Fruit fly (Drosophila melanogaster) whole organism, embryonic: ENCODE data around the gene CG34269.

ENCODE experiments used
- Ada2b ChIP-seq: fragments of 200-800 bp; sonication (Bioruptor generic); IDR thresholded peaks from 2 replicates; pipeline ENCODE4 v1.3.6; 2022; ENCODE audit warnings: missing biosample characterization, missing genetic modification characterization
- CG11093 ChIP-seq: fragments of 200-800 bp; sonication (Bioruptor generic); IDR thresholded peaks from 3 replicates; pipeline ENCODE4 v1.3.6; 2022; ENCODE audit warnings: missing biosample characterization, missing genetic modification characterization
- CG11696 ChIP-seq: fragments of 200-800 bp; sonication (Bioruptor generic); IDR thresholded peaks from 2 replicates; pipeline ENCODE4 v1.3.6; 2022; ENCODE audit warnings: missing biosample characterization, missing genetic modification characterization
- CG12942 ChIP-seq: fragments of 200-800 bp; sonication (Bioruptor generic); optimal IDR thresholded peaks from 3 replicates; lab custom pipeline; 2016; ENCODE audit warnings: missing biosample characterization, missing genetic modification characterization
- CG15269 ChIP-seq: fragments of 200-800 bp; sonication (Bioruptor generic); optimal IDR thresholded peaks from 2 replicates; lab custom pipeline; 2018; ENCODE audit warnings: missing biosample characterization, mild to moderate bottlenecking, missing genetic modification characterization, moderate library complexity
- CG15601 ChIP-seq: fragments of 200-800 bp; sonication (Bioruptor generic); optimal IDR thresholded peaks from 3 replicates; lab custom pipeline; 2019; ENCODE audit warnings: missing biosample characterization, mild to moderate bottlenecking, missing genetic modification characterization, moderate library complexity
- CG17612 ChIP-seq: fragments of 200-800 bp; sonication (Bioruptor generic); IDR thresholded peaks from 2 replicates; pipeline ENCODE4 v1.3.6; 2022; ENCODE audit warnings: missing biosample characterization, missing genetic modification characterization
- CG1832 ChIP-seq: fragments of 200-800 bp; sonication (Bioruptor generic); optimal IDR thresholded peaks from 2 replicates; lab custom pipeline; 2017; ENCODE audit warnings: missing biosample characterization, mild to moderate bottlenecking, missing genetic modification characterization, inconsistent platforms
- CG2678 ChIP-seq: fragments of 200-800 bp; sonication (Bioruptor generic); optimal IDR thresholded peaks from 3 replicates; lab custom pipeline; 2019; ENCODE audit warnings: missing biosample characterization, mild to moderate bottlenecking, missing genetic modification characterization, moderate library complexity
- CG42726 ChIP-seq: fragments of 200-800 bp; sonication (Bioruptor generic); IDR thresholded peaks from 2 replicates; pipeline ENCODE4 v1.3.6; 2022; ENCODE audit warnings: missing biosample characterization, missing genetic modification characterization; ENCODE audit not compliant: partially characterized antibody
- CG4854 ChIP-seq: fragments of 200-800 bp; sonication (Bioruptor generic); optimal IDR thresholded peaks from 2 replicates; lab custom pipeline; 2016; ENCODE audit warnings: missing biosample characterization, missing genetic modification characterization, inconsistent platforms
- CG5245 ChIP-seq: fragments of 200-800 bp; sonication (Bioruptor generic); optimal IDR thresholded peaks from 3 replicates; lab custom pipeline; 2016; ENCODE audit warnings: missing biosample characterization, missing genetic modification characterization
- CG6689 ChIP-seq: fragments of 200-800 bp; sonication (Bioruptor generic); IDR thresholded peaks from 2 replicates; pipeline ENCODE4 v1.3.6; 2022; ENCODE audit warnings: missing biosample characterization, missing genetic modification characterization
- CG6765 ChIP-seq: fragments of 200-800 bp; sonication (Bioruptor generic); optimal IDR thresholded peaks from 3 replicates; lab custom pipeline; 2017; ENCODE audit warnings: missing biosample characterization, mild to moderate bottlenecking, missing genetic modification characterization
- CG6791 ChIP-seq: fragments of 200-800 bp; sonication (Bioruptor generic); IDR thresholded peaks from 3 replicates; pipeline ENCODE4 v1.3.6; 2022; ENCODE audit warnings: missing biosample characterization, missing genetic modification characterization; ENCODE audit not compliant: partially characterized antibody
- CG7556 ChIP-seq: fragments of 200-800 bp; sonication (Bioruptor generic); optimal IDR thresholded peaks from 2 replicates; lab custom pipeline; 2017; ENCODE audit warnings: missing biosample characterization, mild to moderate bottlenecking, missing genetic modification characterization
- CG9609 ChIP-seq: fragments of 200-800 bp; sonication (Bioruptor generic); optimal IDR thresholded peaks from 3 replicates; lab custom pipeline; 2016; ENCODE audit warnings: missing biosample characterization, missing genetic modification characterization
- D ChIP-seq, 2 experiments: fragments of 200-800 bp in 1 of 2; fragments of >200 bp in 1 of 2; sonication (Bioruptor generic) in 1 of 2; optimal IDR thresholded peaks; 2 replicates in 1 of 2; 3 replicates in 1 of 2; lab custom pipeline; 2017; ENCODE audit warnings: mild to moderate bottlenecking in 1 of 2, missing biosample characterization in 1 of 2, missing genetic modification characterization in 1 of 2, missing genetic modification reagents in 1 of 2
- Dfd ChIP-seq, 2 experiments: fragments of >200 bp; optimal IDR thresholded peaks; 2 replicates each; lab custom pipeline; 2017; ENCODE audit warnings: missing biosample characterization in 2 of 2, missing genetic modification characterization in 2 of 2
- E2f2 ChIP-seq: fragments of 200-800 bp; sonication (Bioruptor generic); IDR thresholded peaks from 2 replicates; pipeline ENCODE4 v1.3.6; 2022; ENCODE audit warnings: missing biosample characterization, missing genetic modification characterization
- ERR ChIP-seq: fragments of 200-800 bp; sonication (Bioruptor generic); optimal IDR thresholded peaks from 2 replicates; lab custom pipeline; 2016; ENCODE audit warnings: missing biosample characterization, missing genetic modification characterization
- Eip74EF ChIP-seq, 2 experiments: fragments of 200-800 bp in 1 of 2; fragments of >200 bp in 1 of 2; sonication (Bioruptor generic) in 1 of 2; optimal IDR thresholded peaks; 2 replicates each; lab custom pipeline; 2017 to 2019; ENCODE audit warnings: missing biosample characterization in 2 of 2, missing genetic modification characterization in 2 of 2, mild to moderate bottlenecking in 1 of 2, moderate library complexity in 1 of 2
- Fer2 ChIP-seq: fragments of 200-800 bp; sonication (Bioruptor generic); optimal IDR thresholded peaks from 2 replicates; lab custom pipeline; 2018; ENCODE audit warnings: missing biosample characterization, mild to moderate bottlenecking, missing genetic modification characterization, moderate library complexity
- Hmr ChIP-seq: fragments of 200-800 bp; sonication (Bioruptor generic); optimal IDR thresholded peaks from 3 replicates; lab custom pipeline; 2017; ENCODE audit warnings: mild to moderate bottlenecking, missing biosample characterization, missing genetic modification reagents, missing genetic modification characterization
- Hmx ChIP-seq: fragments of 200-800 bp; sonication (Bioruptor generic); optimal IDR thresholded peaks from 2 replicates; lab custom pipeline; 2016; ENCODE audit warnings: missing biosample characterization, missing genetic modification characterization
- Mad ChIP-seq: fragments of 200-800 bp; sonication (Bioruptor generic); optimal IDR thresholded peaks from 2 replicates; lab custom pipeline; 2016; ENCODE audit warnings: missing biosample characterization, missing genetic modification characterization
- Nf-YB ChIP-seq: fragments of 200-800 bp; sonication (Bioruptor generic); optimal IDR thresholded peaks from 3 replicates; lab custom pipeline; 2019; ENCODE audit warnings: missing biosample characterization, mild to moderate bottlenecking, missing genetic modification characterization, moderate library complexity
- Pdp1 ChIP-seq, 2 experiments: fragments of 200-800 bp; sonication (Bioruptor generic); optimal IDR thresholded peaks; 3 replicates each; lab custom pipeline; 2016; ENCODE audit warnings: missing biosample characterization in 2 of 2, missing genetic modification characterization in 2 of 2, mild to moderate bottlenecking in 1 of 2, moderate library complexity in 1 of 2
- Rx ChIP-seq: fragments of 200-800 bp; sonication (Bioruptor generic); IDR thresholded peaks from 2 replicates; pipeline ENCODE4 v1.3.6; 2022; ENCODE audit warnings: missing biosample characterization, missing genetic modification characterization
- Side ChIP-seq: fragments of 200-800 bp; sonication (Bioruptor generic); optimal IDR thresholded peaks from 2 replicates; lab custom pipeline; 2016; ENCODE audit warnings: missing biosample characterization, missing genetic modification characterization
- Ssrp ChIP-seq: fragments of 200-800 bp; sonication (Bioruptor generic); optimal IDR thresholded peaks from 2 replicates; lab custom pipeline; 2018; ENCODE audit warnings: missing biosample characterization, mild to moderate bottlenecking, missing genetic modification characterization, moderate library complexity
- ap ChIP-seq: fragments of 200-800 bp; sonication (Bioruptor generic); IDR thresholded peaks from 2 replicates; pipeline ENCODE4 v1.3.6; 2022; ENCODE audit warnings: missing biosample characterization, missing genetic modification characterization
- chn ChIP-seq: fragments of 200-800 bp; sonication (Bioruptor generic); optimal IDR thresholded peaks from 2 replicates; lab custom pipeline; 2016; ENCODE audit warnings: missing biosample characterization, missing genetic modification characterization
- gcm ChIP-seq: fragments of 200-800 bp; sonication (Bioruptor generic); optimal IDR thresholded peaks from 2 replicates; lab custom pipeline; 2019; ENCODE audit warnings: missing biosample characterization, mild to moderate bottlenecking, missing genetic modification characterization, moderate library complexity
- jigr1 ChIP-seq: fragments of 200-800 bp; sonication (Bioruptor generic); IDR thresholded peaks from 3 replicates; pipeline ENCODE4 v1.3.6; 2022; ENCODE audit warnings: missing biosample characterization, missing genetic modification characterization
- knrl ChIP-seq: fragments of 200-800 bp; sonication (Bioruptor generic); IDR thresholded peaks from 3 replicates; pipeline ENCODE4 v1.3.6; 2022; ENCODE audit warnings: missing biosample characterization, missing genetic modification characterization; ENCODE audit not compliant: partially characterized antibody
- lab ChIP-seq: fragments of 200-800 bp; sonication (Bioruptor generic); optimal IDR thresholded peaks from 3 replicates; lab custom pipeline; 2017; ENCODE audit warnings: missing biosample characterization, missing genetic modification characterization, mild to moderate bottlenecking, moderate library complexity, missing genetic modification reagents
- nerfin-2 ChIP-seq: fragments of 200-800 bp; sonication (Bioruptor generic); IDR thresholded peaks from 2 replicates; pipeline ENCODE4 v1.3.6; 2022; ENCODE audit warnings: missing biosample characterization, missing genetic modification characterization; ENCODE audit not compliant: partially characterized antibody
- org-1 ChIP-seq: fragments of 200-800 bp; sonication (Bioruptor generic); optimal IDR thresholded peaks from 2 replicates; lab custom pipeline; 2017; ENCODE audit warnings: missing biosample characterization, missing genetic modification characterization
- row ChIP-seq: fragments of 200-800 bp; sonication (Bioruptor generic); IDR thresholded peaks from 3 replicates; pipeline ENCODE4 v1.3.6; 2022; ENCODE audit warnings: missing biosample characterization, missing genetic modification characterization
- shn ChIP-seq: fragments of 200-800 bp; sonication (Bioruptor generic); optimal IDR thresholded peaks from 3 replicates; lab custom pipeline; 2016; ENCODE audit warnings: missing biosample characterization, missing genetic modification characterization
- slbo ChIP-seq: fragments of 200-800 bp; sonication (Bioruptor generic); IDR thresholded peaks from 2 replicates; pipeline ENCODE4 v1.3.6; 2022; ENCODE audit warnings: missing biosample characterization, missing genetic modification characterization
- slou ChIP-seq: fragments of 200-800 bp; sonication (Bioruptor generic); optimal IDR thresholded peaks from 3 replicates; lab custom pipeline; 2016; ENCODE audit warnings: missing biosample characterization, missing genetic modification characterization
- sna ChIP-seq: fragments of 200-800 bp; sonication (Bioruptor generic); IDR thresholded peaks from 2 replicates; pipeline ENCODE4 v1.3.6; 2022; ENCODE audit warnings: missing biosample characterization, missing genetic modification characterization; ENCODE audit not compliant: partially characterized antibody
- so ChIP-seq: fragments of 200-800 bp; sonication (Bioruptor generic); IDR thresholded peaks from 3 replicates; pipeline ENCODE4 v1.3.6; 2022; ENCODE audit warnings: missing biosample characterization, missing genetic modification characterization
- ssp ChIP-seq: fragments of 200-800 bp; sonication (Bioruptor generic); IDR thresholded peaks from 2 replicates; pipeline ENCODE4 v1.3.6; 2022; ENCODE audit warnings: missing biosample characterization, missing genetic modification characterization
- stwl ChIP-seq: fragments of 200-800 bp; sonication (Bioruptor generic); optimal IDR thresholded peaks from 3 replicates; lab custom pipeline; 2018; ENCODE audit warnings: missing biosample characterization, mild to moderate bottlenecking, missing genetic modification characterization, moderate library complexity
- tio ChIP-seq: fragments of 200-800 bp; sonication (Bioruptor generic); optimal IDR thresholded peaks from 2 replicates; lab custom pipeline; 2017; ENCODE audit warnings: missing biosample characterization, missing genetic modification characterization, inconsistent platforms

The CG34269 gene

dm6 chr3L:563002-563627, 35.0 kb downstream of the CG34269 start (continued):
- no peak for TF ChIP-seq slou (GFP tag; lab: Kevin White, UChicago)
- no peak for TF ChIP-seq CG6765
- TF ChIP-seq CG42726 (GFP tag; lab: Robert Waterston, UW) = no peak
- no peak for TF ChIP-seq stwl (tag; lab: Kevin White, UChicago)
- TF ChIP-seq Pdp1 (GFP tag; optimal IDR thresholded peaks at IDR 0.05; lab: Kevin White, UChicago) = peak; percentile 17 to 55
- no peak for TF ChIP-seq Hmx (GFP tag; lab: Kevin White, UChicago)
- peak; percentile 37 for TF ChIP-seq ERR
- no peak for TF ChIP-seq D (optimal IDR thresholded peaks at IDR 0.05; lab: Kevin White, UChicago)
- peak; percentile 48 for TF ChIP-seq D (GFP tag; optimal IDR thresholded peaks at IDR 0.05; lab: Kevin White, UChicago)
- TF ChIP-seq CG12942 = peak; percentile 48
- TF ChIP-seq CG11696 (GFP tag; lab: Robert Waterston, UW) = peak; percentile 92
- TF ChIP-seq knrl (GFP tag; lab: Robert Waterston, UW) = no peak
- no peak for TF ChIP-seq tio (GFP tag; lab: Kevin White, UChicago)
- TF ChIP-seq Fer2 (tag; lab: Kevin White, UChicago) = no peak
- TF ChIP-seq ssp (GFP tag; lab: Robert Waterston, UW) = peak; percentile 33; the same call in 1 of the 2 replicates
- peak; percentile 57 for TF ChIP-seq slbo (GFP tag; lab: Robert Waterston, UW)
- peak; percentile 41 for TF ChIP-seq Mad (GFP tag; lab: Kevin White, UChicago)
- TF ChIP-seq chn = peak; percentile 12
- 0 out of 3 replicates have a peak, but pooled peaks have one; percentile 29 for TF ChIP-seq CG11093 (GFP tag; lab: Robert Waterston, UW)
- no peak for TF ChIP-seq shn (GFP tag; lab: Kevin White, UChicago)
- peak; percentile 68 for TF ChIP-seq CG15269 (tag; lab: Kevin White, UChicago)
- peak; percentile 71 for TF ChIP-seq Ada2b (GFP tag; lab: Robert Waterston, UW)
- peak; percentile 39 for TF ChIP-seq CG5245 (GFP tag; lab: Kevin White, UChicago)
- peak; percentile 48 for TF ChIP-seq CG7556
- TF ChIP-seq CG9609 (GFP tag; lab: Kevin White, UChicago) = peak; percentile 24
- TF ChIP-seq lab (GFP tag; lab: Kevin White, UChicago) = peak; percentile 73
- TF ChIP-seq ap (GFP tag; lab: Robert Waterston, UW) = peak; percentile 74; the same call in 1 of the 2 replicates
- peak; percentile 64 for TF ChIP-seq Side (GFP tag; lab: Kevin White, UChicago)
- TF ChIP-seq Ssrp = peak; percentile 39
- TF ChIP-seq CG17612 (GFP tag; lab: Robert Waterston, UW) = peak; percentile 53; the same call in 1 of the 2 replicates
- TF ChIP-seq org-1 (GFP tag; lab: Kevin White, UChicago) = peak; percentile 39
- peak; percentile 59 for TF ChIP-seq row (GFP tag; lab: Robert Waterston, UW)
- peak; percentile 43 for TF ChIP-seq gcm
- peak; percentile 48 for TF ChIP-seq Rx
- TF ChIP-seq E2f2 (GFP tag; lab: Robert Waterston, UW) = peak; percentile 46; the same call in 1 of the 2 replicates
- peak; percentile 63 for TF ChIP-seq CG6689
- TF ChIP-seq Eip74EF (GFP tag; optimal IDR thresholded peaks at IDR 0.05; lab: Kevin White, UChicago) = peak in 1 of 2 experiments; percentile 78
- no peak for TF ChIP-seq CG1832 (GFP tag; lab: Kevin White, UChicago)
- TF ChIP-seq CG2678 (tag; lab: Kevin White, UChicago) = peak; percentile 77
- no peak for TF ChIP-seq Dfd (GFP tag; optimal IDR thresholded peaks at IDR 0.05; lab: Kevin White, UChicago)
- no peak for TF ChIP-seq jigr1
- TF ChIP-seq Hmr (GFP tag; lab: Kevin White, UChicago) = peak; percentile 43
- peak; percentile 20 for TF ChIP-seq Nf-YB (GFP tag; lab: Kevin White, UChicago)
- TF ChIP-seq CG15601 (tag; lab: Kevin White, UChicago) = peak; percentile 38
- no peak for TF ChIP-seq so (GFP tag; lab: Robert Waterston, UW)
- peak; percentile 50 for TF ChIP-seq CG4854 (GFP tag; lab: Kevin White, UChicago)
- TF ChIP-seq nerfin-2 = no peak
- TF ChIP-seq CG6791 (GFP tag; lab: Robert Waterston, UW) = no peak
- TF ChIP-seq sna (GFP tag; lab: Robert Waterston, UW) = no peak
